Fruit fly (Drosophila melanogaster) whole organism, prepupa: ENCODE measurements around the gene Mondo.

ENCODE experiments used
- CG10631 ChIP-seq: fragments of 200-800 bp; sonication (Bioruptor generic); optimal IDR thresholded peaks from 2 replicates; lab custom pipeline; 2016; ENCODE audit warnings: missing biosample characterization, missing genetic modification characterization
- CG11902 ChIP-seq: fragments of 200-800 bp; sonication (Bioruptor generic); optimal IDR thresholded peaks from 3 replicates; lab custom pipeline; 2016; ENCODE audit warnings: missing biosample characterization, missing genetic modification characterization
- CG1621 ChIP-seq: fragments of 200-800 bp; sonication (Bioruptor generic); optimal IDR thresholded peaks from 3 replicates; lab custom pipeline; 2018; ENCODE audit warnings: missing biosample characterization, mild to moderate bottlenecking, missing genetic modification characterization
- CG3919 ChIP-seq: fragments of 200-800 bp; sonication (Bioruptor generic); optimal IDR thresholded peaks from 3 replicates; lab custom pipeline; 2016; ENCODE audit warnings: missing biosample characterization, missing genetic modification characterization
- CG8319 ChIP-seq: fragments of 200-800 bp; sonication (Bioruptor generic); optimal IDR thresholded peaks from 3 replicates; lab custom pipeline; 2016; ENCODE audit warnings: missing biosample characterization, missing genetic modification characterization
- Gug ChIP-seq: fragments of 200-800 bp; sonication (Bioruptor generic); IDR thresholded peaks from 2 replicates; pipeline ENCODE4 v1.3.6; 2022; ENCODE audit warnings: missing biosample characterization, missing genetic modification characterization
- OdsH ChIP-seq: fragments of 200-800 bp; sonication (Bioruptor generic); optimal IDR thresholded peaks from 3 replicates; lab custom pipeline; 2016; ENCODE audit warnings: missing biosample characterization, missing genetic modification characterization
- Sox15 ChIP-seq: fragments of 200-800 bp; sonication (Bioruptor generic); optimal IDR thresholded peaks from 3 replicates; lab custom pipeline; 2016; ENCODE audit warnings: missing biosample characterization, missing genetic modification characterization
- eg ChIP-seq: fragments of 200-800 bp; sonication (Bioruptor generic); IDR thresholded peaks from 3 replicates; pipeline ENCODE4 v1.3.6; 2022; ENCODE audit warnings: missing biosample characterization, missing genetic modification characterization
- esn ChIP-seq: fragments of 200-800 bp; sonication (Bioruptor generic); optimal IDR thresholded peaks from 2 replicates; lab custom pipeline; 2016; ENCODE audit warnings: missing biosample characterization, mild to moderate bottlenecking, missing genetic modification characterization, moderate library complexity
- net ChIP-seq: fragments of 200-800 bp; sonication (Bioruptor generic); optimal IDR thresholded peaks from 3 replicates; lab custom pipeline; 2016; ENCODE audit warnings: missing biosample characterization, missing genetic modification characterization
- vri ChIP-seq: fragments of 200-800 bp; sonication (Bioruptor generic); optimal IDR thresholded peaks from 3 replicates; lab custom pipeline; 2016; ENCODE audit warnings: missing biosample characterization, mild to moderate bottlenecking, missing genetic modification characterization

dm6 chr2L:21268140-21268539 is 41.7 kb downstream of the Mondo start:
- no peak for TF ChIP-seq CG1621
- no peak for TF ChIP-seq eg (GFP tag; lab: Robert Waterston, UW)
- no peak for TF ChIP-seq Sox15 (GFP tag; lab: Kevin White, UChicago)
- no peak for TF ChIP-seq CG8319 (GFP tag; lab: Kevin White, UChicago)
- TF ChIP-seq OdsH (GFP tag; lab: Kevin White, UChicago), result no peak
- TF ChIP-seq CG3919 (GFP tag; lab: Kevin White, UChicago), result no peak
- no peak for TF ChIP-seq vri (GFP tag; lab: Kevin White, UChicago)
- no peak for TF ChIP-seq Gug
- TF ChIP-seq net (GFP tag; lab: Kevin White, UChicago), result no peak
- no peak for TF ChIP-seq esn (GFP tag; lab: Kevin White, UChicago)
- no peak for TF ChIP-seq CG11902
- TF ChIP-seq CG10631 (GFP tag; lab: Kevin White, UChicago), result no peak
